Fruit fly (Drosophila melanogaster) whole organism, embryonic: ENCODE results near the gene kirre.

Experiments used
- Asciz ChIP-seq: fragments of 200-800 bp; sonication (Bioruptor generic); optimal IDR thresholded peaks from 2 replicates; lab custom pipeline; 2017; ENCODE audit warnings: missing biosample characterization, mild to moderate bottlenecking, missing genetic modification characterization, missing genetic modification reagents
- CG10462 ChIP-seq: fragments of 200-800 bp; sonication (Bioruptor generic); optimal IDR thresholded peaks from 2 replicates; lab custom pipeline; 2016; ENCODE audit warnings: missing biosample characterization, missing genetic modification characterization
- CG11695 ChIP-seq: fragments of 200-800 bp; sonication (Bioruptor generic); IDR thresholded peaks from 3 replicates; pipeline ENCODE4 v1.3.6; 2022; ENCODE audit warnings: missing biosample characterization, missing genetic modification characterization
- CG12659 ChIP-seq: fragments of 200-800 bp; sonication (Bioruptor generic); optimal IDR thresholded peaks from 3 replicates; lab custom pipeline; 2017; ENCODE audit warnings: mild to moderate bottlenecking, missing biosample characterization, missing genetic modification reagents, missing genetic modification characterization
- CG12942 ChIP-seq: fragments of 200-800 bp; sonication (Bioruptor generic); optimal IDR thresholded peaks from 3 replicates; lab custom pipeline; 2016; ENCODE audit warnings: missing biosample characterization, missing genetic modification characterization
- CG13424 ChIP-seq: fragments of 200-800 bp; sonication (Bioruptor generic); optimal IDR thresholded peaks from 2 replicates; lab custom pipeline; 2019; ENCODE audit warnings: missing biosample characterization, mild to moderate bottlenecking, missing genetic modification characterization, moderate library complexity
- CG13624 ChIP-seq: fragments of 200-800 bp; sonication (Bioruptor generic); optimal IDR thresholded peaks from 2 replicates; lab custom pipeline; 2016; ENCODE audit warnings: missing biosample characterization, missing genetic modification characterization
- CG14014 ChIP-seq: fragments of 200-800 bp; sonication (Bioruptor generic); IDR thresholded peaks from 2 replicates; pipeline ENCODE4 v1.3.6; 2022; ENCODE audit warnings: missing biosample characterization, missing genetic modification characterization
- CG14441 ChIP-seq: fragments of 200-800 bp; sonication (Bioruptor generic); IDR thresholded peaks from 2 replicates; pipeline ENCODE4 v1.3.6; 2022; ENCODE audit warnings: missing biosample characterization, missing genetic modification characterization
- CG17328 ChIP-seq: fragments of 200-800 bp; sonication (Bioruptor generic); IDR thresholded peaks from 2 replicates; pipeline ENCODE4 v1.3.6; 2022; ENCODE audit warnings: missing biosample characterization, missing genetic modification characterization
- CG17385 ChIP-seq: fragments of 200-800 bp; sonication (Bioruptor generic); optimal IDR thresholded peaks from 3 replicates; lab custom pipeline; 2018; ENCODE audit warnings: missing biosample characterization, mild to moderate bottlenecking, missing genetic modification characterization
- CG30403 ChIP-seq: fragments of 200-800 bp; sonication (Bioruptor generic); optimal IDR thresholded peaks from 3 replicates; lab custom pipeline; 2016; ENCODE audit warnings: missing biosample characterization, missing genetic modification characterization
- CG3163 ChIP-seq: fragments of 200-800 bp; sonication (Bioruptor generic); optimal IDR thresholded peaks from 3 replicates; lab custom pipeline; 2016; ENCODE audit warnings: missing biosample characterization, missing genetic modification characterization
- CG5953 ChIP-seq: fragments of 200-800 bp; sonication (Bioruptor generic); IDR thresholded peaks from 2 replicates; pipeline ENCODE4 v1.3.6; 2022; ENCODE audit warnings: missing biosample characterization, missing genetic modification characterization
- CG7839 ChIP-seq: fragments of 200-800 bp; sonication (Bioruptor generic); optimal IDR thresholded peaks from 3 replicates; lab custom pipeline; 2018; ENCODE audit warnings: missing biosample characterization, mild to moderate bottlenecking, missing genetic modification characterization, moderate library complexity
- CG7928 ChIP-seq: fragments of 200-800 bp; sonication (Bioruptor generic); optimal IDR thresholded peaks from 2 replicates; lab custom pipeline; 2017; ENCODE audit warnings: missing biosample characterization, mild to moderate bottlenecking, missing genetic modification characterization
- CG7963 ChIP-seq: fragments of 200-800 bp; sonication (Bioruptor generic); IDR thresholded peaks from 3 replicates; pipeline ENCODE4 v1.3.6; 2022; ENCODE audit warnings: missing biosample characterization, missing genetic modification characterization; ENCODE audit not compliant: partially characterized antibody
- CoRest ChIP-seq: fragments of 200-800 bp; sonication (Bioruptor generic); optimal IDR thresholded peaks from 3 replicates; lab custom pipeline; 2018; ENCODE audit warnings: missing biosample characterization, mild to moderate bottlenecking, missing genetic modification characterization, moderate library complexity
- E2f1 ChIP-seq: fragments of 200-800 bp; sonication (Bioruptor generic); IDR thresholded peaks from 2 replicates; pipeline ENCODE4 v1.3.6; 2022; ENCODE audit warnings: missing biosample characterization, missing genetic modification characterization
- HHEX ChIP-seq: fragments of 200-800 bp; sonication (Bioruptor generic); optimal IDR thresholded peaks from 3 replicates; lab custom pipeline; 2017; ENCODE audit warnings: missing biosample characterization, mild to moderate bottlenecking, missing genetic modification characterization, missing genetic modification reagents
- Hmr ChIP-seq: fragments of 200-800 bp; sonication (Bioruptor generic); optimal IDR thresholded peaks from 3 replicates; lab custom pipeline; 2017; ENCODE audit warnings: mild to moderate bottlenecking, missing biosample characterization, missing genetic modification reagents, missing genetic modification characterization
- Hr51 ChIP-seq, 2 experiments: fragments of 200-800 bp; sonication (Bioruptor generic); optimal IDR thresholded peaks; 2 replicates in 1 of 2; 3 replicates in 1 of 2; lab custom pipeline; 2016 to 2018; ENCODE audit warnings: missing biosample characterization in 2 of 2, missing genetic modification characterization in 2 of 2, mild to moderate bottlenecking in 1 of 2, moderate library complexity in 1 of 2
- Meics ChIP-seq: fragments of 200-800 bp; sonication (Bioruptor generic); optimal IDR thresholded peaks from 2 replicates; lab custom pipeline; 2017; ENCODE audit warnings: missing biosample characterization, mild to moderate bottlenecking, missing genetic modification characterization
- Myb ChIP-seq: fragments of 200-800 bp; sonication (Bioruptor generic); optimal IDR thresholded peaks from 2 replicates; lab custom pipeline; 2016; ENCODE audit warnings: missing biosample characterization, missing genetic modification characterization
- NFAT ChIP-seq: fragments of 200-800 bp; sonication (Bioruptor generic); IDR thresholded peaks from 2 replicates; pipeline ENCODE4 v1.3.6; 2022; ENCODE audit warnings: missing biosample characterization, missing genetic modification characterization
- Pdp1 ChIP-seq, 2 experiments: fragments of 200-800 bp; sonication (Bioruptor generic); optimal IDR thresholded peaks; 3 replicates each; lab custom pipeline; 2016; ENCODE audit warnings: missing biosample characterization in 2 of 2, missing genetic modification characterization in 2 of 2, mild to moderate bottlenecking in 1 of 2, moderate library complexity in 1 of 2
- TFAM ChIP-seq: fragments of 200-800 bp; sonication (Bioruptor generic); optimal IDR thresholded peaks from 2 replicates; lab custom pipeline; 2017; ENCODE audit warnings: missing biosample characterization, missing genetic modification characterization, inconsistent platforms
- ac ChIP-seq: fragments of 200-800 bp; sonication (Bioruptor generic); optimal IDR thresholded peaks from 3 replicates; lab custom pipeline; 2017; ENCODE audit warnings: missing biosample characterization, mild to moderate bottlenecking, missing genetic modification characterization
- aop ChIP-seq: fragments of 200-800 bp; sonication (Bioruptor generic); IDR thresholded peaks from 2 replicates; pipeline ENCODE4 v1.3.6; 2022; ENCODE audit warnings: missing biosample characterization, missing genetic modification characterization
- bab2 ChIP-seq: fragments of 200-800 bp; sonication (Bioruptor generic); optimal IDR thresholded peaks from 2 replicates; lab custom pipeline; 2016; ENCODE audit warnings: missing biosample characterization, missing genetic modification characterization
- chm ChIP-seq: fragments of 200-800 bp; sonication (Bioruptor generic); IDR thresholded peaks from 2 replicates; pipeline ENCODE4 v1.3.6; 2022; ENCODE audit warnings: missing biosample characterization, missing genetic modification characterization
- crp ChIP-seq, 2 experiments: fragments of 200-800 bp; sonication (Bioruptor generic); optimal IDR thresholded peaks; 2 replicates in 1 of 2; 3 replicates in 1 of 2; lab custom pipeline; 2017; ENCODE audit warnings: missing biosample characterization in 2 of 2, missing genetic modification characterization in 2 of 2, mild to moderate bottlenecking in 1 of 2, moderate library complexity in 1 of 2
- dm ChIP-seq: fragments of 200-800 bp; sonication (Bioruptor generic); optimal IDR thresholded peaks from 3 replicates; lab custom pipeline; 2016; ENCODE audit warnings: missing biosample characterization, missing genetic modification characterization
- dmrt99B ChIP-seq: fragments of 200-800 bp; sonication (Bioruptor generic); optimal IDR thresholded peaks from 2 replicates; lab custom pipeline; 2018; ENCODE audit warnings: missing biosample characterization, mild to moderate bottlenecking, missing genetic modification characterization, moderate library complexity
- dpn ChIP-seq, 2 experiments: fragments of 200-800 bp; sonication (Bioruptor generic); optimal IDR thresholded peaks; 3 replicates each; lab custom pipeline; 2016; ENCODE audit warnings: missing biosample characterization in 2 of 2, missing genetic modification characterization in 2 of 2
- grn ChIP-seq: fragments of 200-800 bp; sonication (Bioruptor generic); optimal IDR thresholded peaks from 3 replicates; lab custom pipeline; 2017; ENCODE audit warnings: missing biosample characterization, missing genetic modification characterization
- gro ChIP-seq: fragments of 200-800 bp; sonication (Bioruptor generic); optimal IDR thresholded peaks from 2 replicates; lab custom pipeline; 2016; ENCODE audit warnings: missing biosample characterization, missing genetic modification characterization
- kah ChIP-seq: fragments of 200-800 bp; sonication (Bioruptor generic); optimal IDR thresholded peaks from 2 replicates; lab custom pipeline; 2018; ENCODE audit warnings: missing biosample characterization, mild to moderate bottlenecking, missing genetic modification characterization
- klu ChIP-seq: fragments of 200-800 bp; sonication (Bioruptor generic); IDR thresholded peaks from 2 replicates; pipeline ENCODE4 v1.3.6; 2022; ENCODE audit warnings: missing biosample characterization, missing genetic modification characterization
- kni ChIP-seq: fragments of 200-800 bp; sonication (Bioruptor generic); optimal IDR thresholded peaks from 3 replicates; lab custom pipeline; 2017; ENCODE audit warnings: mild to moderate bottlenecking, missing biosample characterization, missing genetic modification reagents, missing genetic modification characterization
- lola ChIP-seq, 3 experiments: fragments of >200 bp in 2 of 3; fragments of 200-800 bp in 1 of 3; sonication (Bioruptor generic) in 1 of 3; optimal IDR thresholded peaks; 2 replicates each; lab custom pipeline; 2017 to 2019; ENCODE audit warnings: missing biosample characterization in 3 of 3, missing genetic modification characterization in 3 of 3, mild to moderate bottlenecking in 1 of 3, moderate library complexity in 1 of 3
- nerfin-1 ChIP-seq: fragments of 200-800 bp; sonication (Bioruptor generic); optimal IDR thresholded peaks from 3 replicates; lab custom pipeline; 2019; ENCODE audit warnings: missing biosample characterization, mild to moderate bottlenecking, missing genetic modification characterization, moderate library complexity
- nom ChIP-seq: fragments of 200-800 bp; sonication (Bioruptor generic); optimal IDR thresholded peaks from 2 replicates; lab custom pipeline; 2017; ENCODE audit warnings: missing biosample characterization, missing genetic modification characterization, mild to moderate bottlenecking, moderate library complexity, missing genetic modification reagents
- peb ChIP-seq: fragments of 200-800 bp; sonication (Bioruptor generic); IDR thresholded peaks from 2 replicates; pipeline ENCODE4 v1.3.6; 2022; ENCODE audit warnings: missing biosample characterization, missing genetic modification characterization
- row ChIP-seq: fragments of 200-800 bp; sonication (Bioruptor generic); IDR thresholded peaks from 3 replicates; pipeline ENCODE4 v1.3.6; 2022; ENCODE audit warnings: missing biosample characterization, missing genetic modification characterization
- seq ChIP-seq: fragments of 200-800 bp; sonication (Bioruptor generic); IDR thresholded peaks from 2 replicates; pipeline ENCODE4 v1.3.6; 2022; ENCODE audit warnings: missing biosample characterization, missing genetic modification characterization
- unc-4 ChIP-seq: fragments of 200-800 bp; sonication (Bioruptor generic); IDR thresholded peaks from 2 replicates; pipeline ENCODE4 v1.3.6; 2022; ENCODE audit warnings: missing biosample characterization, missing genetic modification characterization; ENCODE audit not compliant: partially characterized antibody
- usp ChIP-seq: fragments of >200 bp; optimal IDR thresholded peaks from 2 replicates; lab custom pipeline; 2017; ENCODE audit warnings: missing biosample characterization, missing genetic modification characterization
- zen ChIP-seq: fragments of 200-800 bp; sonication (Bioruptor generic); optimal IDR thresholded peaks from 3 replicates; lab custom pipeline; 2018; ENCODE audit warnings: missing biosample characterization, mild to moderate bottlenecking, missing genetic modification characterization, moderate library complexity

The kirre gene

DNA sequence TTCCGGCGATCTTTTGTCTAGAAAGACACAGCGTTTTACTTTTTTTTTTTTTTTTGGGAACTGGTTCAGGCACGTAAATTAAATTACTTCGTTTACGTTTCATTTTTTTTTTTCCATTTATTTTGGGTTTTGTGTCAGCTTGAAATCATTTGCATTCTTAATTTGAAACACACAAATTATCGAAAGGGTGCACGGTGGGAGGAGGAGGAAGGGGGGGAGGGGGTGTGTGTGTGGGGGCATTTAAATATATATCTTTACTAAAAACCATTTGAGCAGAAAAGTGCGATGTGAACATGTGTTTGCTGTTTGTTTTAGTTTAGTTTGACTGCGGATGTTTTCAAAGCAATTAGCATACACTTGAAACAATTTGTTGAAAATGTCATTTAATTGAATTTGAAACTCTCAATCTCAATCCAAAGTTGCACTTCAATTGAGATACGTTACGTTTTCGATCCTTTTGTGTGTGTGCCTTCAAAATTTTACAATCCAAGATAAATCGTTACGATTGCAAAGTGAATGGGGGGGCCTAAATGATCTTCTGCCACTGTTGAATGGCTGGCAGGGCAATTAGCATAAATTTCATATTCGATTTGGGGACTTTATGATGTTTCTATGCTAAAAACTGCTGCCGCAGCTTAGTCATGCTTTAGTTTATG, 417.0 kb downstream of the kirre start (continued):
- TF ChIP-seq row (GFP tag; lab: Robert Waterston, UW), result peak; percentile 52
- TF ChIP-seq Hr51 (GFP tag; optimal IDR thresholded peaks at IDR 0.05; lab: Kevin White, UChicago), result peak in 1 of 2 experiments; percentile 42
- no peak for TF ChIP-seq NFAT (GFP tag; lab: Robert Waterston, UW)
- TF ChIP-seq crp (GFP tag; optimal IDR thresholded peaks at IDR 0.05; lab: Kevin White, UChicago), result no peak
- no peak for TF ChIP-seq ac
- TF ChIP-seq chm (GFP tag; lab: Robert Waterston, UW), result 0 out of 2 replicates have a peak, but pooled peaks have one; percentile 22
- no peak for TF ChIP-seq peb
- no peak for TF ChIP-seq Asciz (GFP tag; lab: Kevin White, UChicago)
- TF ChIP-seq CG13424, result peak; percentile 9
- no peak for TF ChIP-seq CG3163 (GFP tag; lab: Kevin White, UChicago)
- peak; percentile 31 for TF ChIP-seq dmrt99B (tag; lab: Kevin White, UChicago)
- TF ChIP-seq lola (GFP tag; optimal IDR thresholded peaks at IDR 0.05; lab: Kevin White, UChicago), result no peak
- TF ChIP-seq unc-4 (GFP tag; lab: Robert Waterston, UW), result no peak
- no peak for TF ChIP-seq CG12942 (GFP tag; lab: Kevin White, UChicago)
- TF ChIP-seq aop (GFP tag; lab: Robert Waterston, UW), result no peak
- peak; percentile 29 for TF ChIP-seq CG12659 (GFP tag; lab: Kevin White, UChicago)
- TF ChIP-seq zen, result no peak
- peak; percentile 45 for TF ChIP-seq CG30403 (GFP tag; lab: Kevin White, UChicago)
- TF ChIP-seq klu (GFP tag; lab: Robert Waterston, UW), result 0 out of 2 replicates have a peak, but pooled peaks have one; percentile 14
- TF ChIP-seq nerfin-1, result no peak
- TF ChIP-seq bab2, result peak; percentile 5
- peak; percentile 23 for TF ChIP-seq HHEX (GFP tag; lab: Kevin White, UChicago)
- TF ChIP-seq CG5953, result no peak
- no peak for TF ChIP-seq nom (GFP tag; lab: Kevin White, UChicago)
- TF ChIP-seq CG17385 (GFP tag; lab: Kevin White, UChicago), result peak; percentile 9
- TF ChIP-seq Myb (GFP tag; lab: Kevin White, UChicago), result peak; percentile 25
- no peak for TF ChIP-seq CG17328
- peak; percentile 43 for TF ChIP-seq CoRest
- no peak for TF ChIP-seq TFAM (GFP tag; lab: Kevin White, UChicago)
- TF ChIP-seq grn (GFP tag; lab: Kevin White, UChicago), result no peak
- TF ChIP-seq dm (GFP tag; lab: Kevin White, UChicago), result no peak
- peak; percentile 43; the same call in 1 of the 2 replicates for TF ChIP-seq CG14441 (GFP tag; lab: Robert Waterston, UW)
- peak; percentile 43 for TF ChIP-seq CG7839 (tag; lab: Kevin White, UChicago)
- peak; percentile 10 to 12 for TF ChIP-seq Pdp1 (GFP tag; optimal IDR thresholded peaks at IDR 0.05; lab: Kevin White, UChicago)
- peak; percentile 57 for TF ChIP-seq CG14014 (GFP tag; lab: Robert Waterston, UW)
- 0 out of 2 replicates have a peak, but pooled peaks have one; percentile 42 for TF ChIP-seq seq (GFP tag; lab: Robert Waterston, UW)
- no peak for TF ChIP-seq kni
- TF ChIP-seq kah (GFP tag; lab: Kevin White, UChicago), result no peak
- TF ChIP-seq dpn (GFP tag; optimal IDR thresholded peaks at IDR 0.05; lab: Kevin White, UChicago), result peak in 1 of 2 experiments; percentile 37
- TF ChIP-seq CG11695, result no peak
- peak; percentile 1 for TF ChIP-seq Hmr (GFP tag; lab: Kevin White, UChicago)
- TF ChIP-seq CG10462, result no peak
- TF ChIP-seq usp (GFP tag; lab: Kevin White, UChicago), result no peak
- TF ChIP-seq Meics, result peak; percentile 6
- no peak for TF ChIP-seq CG13624
- TF ChIP-seq E2f1, result 0 out of 2 replicates have a peak, but pooled peaks have one; percentile 18
- no peak for TF ChIP-seq CG7928 (GFP tag; lab: Kevin White, UChicago)
- no peak for TF ChIP-seq CG7963 (GFP tag; lab: Robert Waterston, UW)
- TF ChIP-seq gro, result peak; percentile 75
